Fruit fly (Drosophila melanogaster) Kc167 (cell line): ENCODE results near the gene CG12480.

Experiments used
- Myc ChIP-seq: fragments of >200 bp; optimal IDR thresholded peaks from 2 replicates; lab custom pipeline; 2017; ENCODE audit warnings: missing external identifiers
- psq ChIP-seq: fragments of >200 bp; optimal IDR thresholded peaks from 2 replicates; lab custom pipeline; 2017; ENCODE audit warnings: missing external identifiers
- ttk ChIP-seq: sonication (Bioruptor generic); optimal IDR thresholded peaks from 2 replicates; lab custom pipeline; 2017; ENCODE audit warnings: missing external identifiers

DNA sequence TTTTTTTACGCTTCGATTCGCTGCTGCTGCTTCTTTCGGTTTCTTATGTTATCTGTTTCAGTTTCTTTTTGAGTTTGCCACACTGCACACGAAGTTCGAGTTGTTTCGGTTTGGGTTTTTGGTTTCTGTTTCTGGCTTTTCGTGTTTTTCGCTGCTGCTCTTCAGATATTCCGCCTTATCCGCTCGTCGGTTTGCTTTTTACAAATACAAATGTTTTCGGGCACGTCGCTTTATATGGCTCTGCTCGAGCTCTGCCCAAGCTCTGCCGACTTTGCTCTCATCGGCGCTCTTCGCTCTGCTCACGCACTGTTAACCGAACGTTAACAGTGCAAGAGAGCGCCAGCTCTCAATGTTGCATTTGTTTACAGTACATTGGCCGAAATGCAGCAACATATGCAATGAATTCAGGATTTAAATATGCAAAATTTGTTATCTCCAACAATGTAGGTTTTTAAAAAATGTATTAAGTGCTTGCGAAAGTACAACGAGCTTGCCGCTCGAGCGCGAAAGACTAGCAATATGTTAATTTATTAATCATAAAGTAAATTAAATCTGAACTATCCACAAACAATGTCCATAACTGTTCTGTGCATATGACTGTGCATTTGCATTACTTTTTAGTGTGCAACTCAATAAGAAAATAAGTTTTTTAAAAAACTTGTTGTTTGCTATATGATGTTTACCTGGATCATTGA is 42.0 kb downstream of the CG12480 start:
- TF ChIP-seq Myc (no peak), ttk (no peak), psq (lab: Kevin White, UChicago) (no peak)
